Fruit fly (Drosophila melanogaster): ENCODE results near the gene asf1.

asf1 gene

DNA sequence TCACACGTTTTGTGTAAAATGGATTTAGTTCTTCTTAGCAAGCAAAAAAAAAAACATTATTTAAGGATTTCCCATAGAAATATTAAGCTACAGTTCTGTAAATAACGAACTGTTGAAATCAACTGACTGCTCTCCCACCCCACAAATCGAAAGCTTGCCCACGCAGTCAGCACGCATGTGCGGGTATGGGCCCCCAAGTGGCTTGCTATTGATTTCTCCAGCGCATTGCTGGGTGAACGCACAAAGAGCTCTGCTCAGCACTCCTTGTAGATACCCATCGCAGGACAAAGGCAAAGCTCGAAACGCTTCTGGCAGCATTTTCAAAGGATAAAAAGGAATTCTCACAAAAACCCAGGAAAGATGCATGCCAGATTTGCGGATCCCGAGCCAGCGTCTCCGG is 17.3 kb upstream of the asf1 start, which contains the start of gene CG9368:
Gene CG9368, plus strand, starts transcription at position 221 of the 400 bp plus-strand sequence.
- TF ChIP-seq EcR (GFP tag; optimal IDR thresholded peaks at IDR 0.05) (no peak), Dll (optimal IDR thresholded peaks at IDR 0.05) (no peak), psq (optimal IDR thresholded peaks at IDR 0.05) (no peak), usp (GFP tag; optimal IDR thresholded peaks at IDR 0.05) (no peak), CG8478 (optimal IDR thresholded peaks at IDR 0.05) (no peak), pan (optimal IDR thresholded peaks at IDR 0.05) (no peak)

DNA sequence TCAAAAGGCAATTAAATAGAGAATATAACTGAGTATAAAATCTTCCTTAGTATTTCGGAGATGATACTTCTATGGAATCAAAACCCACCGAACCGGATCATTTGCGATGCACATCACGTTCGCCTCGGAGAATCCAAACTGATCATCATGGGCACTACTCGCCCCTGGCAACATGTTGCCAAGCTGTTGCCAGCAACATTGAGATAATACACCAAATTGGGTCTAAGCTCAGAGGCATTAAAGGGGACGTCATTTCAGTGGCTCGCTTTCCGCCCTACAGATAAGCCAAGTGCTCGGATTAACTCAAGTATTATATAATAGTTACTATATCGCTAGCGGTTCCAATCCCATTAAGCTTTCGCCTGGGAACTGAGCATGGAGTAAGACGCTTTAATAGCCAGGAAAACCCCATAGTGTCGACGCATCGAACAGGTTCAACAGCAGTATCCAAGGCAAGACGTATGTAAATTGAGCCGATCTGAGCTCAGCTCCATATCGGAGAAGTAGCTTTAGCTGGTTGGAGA is 12.7 kb upstream of the asf1 start, which contains the start of the genes lush and CG9372:
Gene lush, minus strand, starts transcription at position 117 of the 524 bp plus-strand sequence.
Gene CG9372, plus strand, starts transcription at position 235 of the 524 bp plus-strand sequence.
- TF ChIP-seq psq (optimal IDR thresholded peaks at IDR 0.05) = no peak
- no peak for TF ChIP-seq CG8478 (optimal IDR thresholded peaks at IDR 0.05)
- no peak for TF ChIP-seq EcR (GFP tag; optimal IDR thresholded peaks at IDR 0.05)
- TF ChIP-seq usp (GFP tag; optimal IDR thresholded peaks at IDR 0.05) = no peak
- TF ChIP-seq Dll (optimal IDR thresholded peaks at IDR 0.05) = no peak
- TF ChIP-seq pan (optimal IDR thresholded peaks at IDR 0.05) = no peak

DNA sequence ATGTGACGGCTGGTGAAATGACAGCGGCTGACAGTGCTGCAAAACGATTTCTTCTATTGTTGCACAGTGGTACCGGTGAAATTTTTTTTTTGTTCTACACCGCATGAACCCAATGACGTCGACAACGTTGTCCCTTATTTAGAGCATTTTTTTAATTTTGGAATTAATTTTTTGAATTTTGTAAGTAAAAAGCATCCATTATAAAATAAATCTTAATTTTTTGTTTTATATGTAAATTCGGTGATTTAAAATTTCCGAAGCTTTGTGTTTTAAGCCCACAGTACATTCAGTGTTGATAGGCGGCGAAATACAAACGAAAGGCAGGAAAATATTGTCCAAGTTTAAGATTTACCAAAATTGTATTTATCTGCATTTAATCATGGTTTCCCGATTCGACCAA is 6.5 kb upstream of the asf1 start, which contains the start of the genes Lon and PIG-F:
Gene Lon, minus strand, starts transcription at position 28 of the 400 bp plus-strand sequence.
Gene PIG-F, plus strand, starts transcription at position 284 of the 400 bp plus-strand sequence.
- no peak for TF ChIP-seq pan (optimal IDR thresholded peaks at IDR 0.05)
- TF ChIP-seq usp (GFP tag; optimal IDR thresholded peaks at IDR 0.05) = no peak
- no peak for TF ChIP-seq CG8478 (optimal IDR thresholded peaks at IDR 0.05)
- no peak for TF ChIP-seq Dll (optimal IDR thresholded peaks at IDR 0.05)
- no peak for TF ChIP-seq EcR (GFP tag; optimal IDR thresholded peaks at IDR 0.05)
- TF ChIP-seq psq (optimal IDR thresholded peaks at IDR 0.05) = no peak

DNA sequence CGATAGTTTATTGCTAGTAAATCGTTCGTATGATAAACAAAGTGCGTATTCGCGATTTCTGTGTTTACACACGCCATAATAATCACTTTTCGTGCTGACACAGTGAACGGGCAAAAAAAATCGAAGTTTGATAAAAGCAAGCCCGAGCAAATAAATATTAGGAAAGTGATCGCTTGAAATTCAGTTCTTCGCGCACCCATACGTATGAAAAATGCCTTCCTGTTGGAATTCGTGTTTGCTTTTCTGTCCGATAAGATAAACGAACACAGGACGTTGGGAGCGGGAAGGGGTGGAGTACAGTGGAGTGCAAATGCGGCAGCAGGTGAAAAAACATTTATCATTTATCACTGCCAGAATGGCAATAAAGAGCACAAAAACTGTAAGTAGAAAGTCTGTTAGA is 12.0 kb downstream of the asf1 start:
- TF ChIP-seq CG8478 (optimal IDR thresholded peaks at IDR 0.05) (no peak), Dll (optimal IDR thresholded peaks at IDR 0.05) (no peak), psq (optimal IDR thresholded peaks at IDR 0.05) (no peak), EcR (GFP tag; optimal IDR thresholded peaks at IDR 0.05) (no peak), usp (GFP tag; optimal IDR thresholded peaks at IDR 0.05) (no peak), pan (optimal IDR thresholded peaks at IDR 0.05) (no peak)

DNA sequence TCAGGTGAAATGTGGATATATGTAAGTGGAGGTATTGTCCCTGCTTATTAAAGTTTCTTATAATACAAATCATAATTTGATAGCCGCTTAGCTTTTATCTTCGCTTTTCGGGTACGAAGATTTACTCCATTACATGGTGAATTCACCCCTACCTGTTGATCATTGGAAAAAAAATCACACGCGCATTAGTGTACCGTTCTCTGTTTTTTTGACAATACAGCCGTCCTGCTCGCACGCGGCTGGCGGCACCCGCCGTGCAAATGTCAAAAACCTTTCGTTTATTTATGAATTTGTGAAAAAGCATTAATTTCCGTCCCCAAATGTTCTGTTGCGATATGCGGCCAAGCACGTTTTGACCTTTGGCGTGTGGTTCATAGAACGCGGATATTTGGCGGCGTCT is 13.2 kb downstream of the asf1 start:
- TF ChIP-seq CG8478 (optimal IDR thresholded peaks at IDR 0.05) (no peak), usp (GFP tag; optimal IDR thresholded peaks at IDR 0.05) (no peak), Dll (optimal IDR thresholded peaks at IDR 0.05) (no peak), pan (optimal IDR thresholded peaks at IDR 0.05) (no peak), psq (optimal IDR thresholded peaks at IDR 0.05) (no peak), EcR (GFP tag; optimal IDR thresholded peaks at IDR 0.05) (no peak)

DNA sequence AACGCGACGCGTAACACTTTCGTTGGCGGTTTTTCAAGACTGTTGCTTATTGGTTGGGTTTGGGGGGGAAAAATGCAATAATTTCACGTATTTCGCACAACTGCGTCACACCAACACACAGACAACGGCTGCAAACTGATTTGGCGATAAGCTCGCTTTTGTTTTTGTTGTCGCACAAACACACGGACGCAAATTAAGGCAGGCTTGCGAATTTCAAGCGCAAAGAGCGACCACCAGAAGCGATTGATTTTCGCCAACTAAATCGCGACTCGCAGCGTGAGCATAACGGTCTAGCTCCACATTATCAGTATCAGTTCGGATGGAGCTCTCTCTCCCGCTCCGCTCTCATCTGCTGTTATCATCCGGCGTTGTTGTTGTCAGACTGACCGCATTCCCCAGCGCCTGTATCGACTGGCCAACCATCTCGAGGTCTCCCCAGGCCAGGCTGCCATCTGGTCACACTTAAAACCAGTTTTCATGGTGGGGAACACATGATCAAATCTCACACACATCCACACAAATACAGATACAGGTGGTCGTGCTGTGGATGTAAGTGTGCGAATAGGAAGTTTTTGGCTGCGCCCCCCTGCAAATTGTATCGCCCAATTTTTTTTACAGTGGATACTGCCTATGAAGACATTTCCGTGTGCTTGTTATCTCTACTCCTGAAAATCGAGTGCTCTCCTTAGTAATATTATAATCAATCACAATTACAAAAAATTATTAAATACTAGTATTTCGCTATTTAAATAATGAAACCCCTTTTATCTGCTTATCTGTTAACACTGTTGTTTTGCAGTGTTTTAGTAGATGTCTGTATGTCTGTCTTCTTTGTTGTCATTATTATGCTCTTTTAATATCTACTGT is 14.3 kb downstream of the asf1 start:
- TF ChIP-seq usp (GFP tag; optimal IDR thresholded peaks at IDR 0.05) (no peak), psq (optimal IDR thresholded peaks at IDR 0.05) (no peak), EcR (GFP tag; optimal IDR thresholded peaks at IDR 0.05) (no peak), Dll (optimal IDR thresholded peaks at IDR 0.05) (no peak)

DNA sequence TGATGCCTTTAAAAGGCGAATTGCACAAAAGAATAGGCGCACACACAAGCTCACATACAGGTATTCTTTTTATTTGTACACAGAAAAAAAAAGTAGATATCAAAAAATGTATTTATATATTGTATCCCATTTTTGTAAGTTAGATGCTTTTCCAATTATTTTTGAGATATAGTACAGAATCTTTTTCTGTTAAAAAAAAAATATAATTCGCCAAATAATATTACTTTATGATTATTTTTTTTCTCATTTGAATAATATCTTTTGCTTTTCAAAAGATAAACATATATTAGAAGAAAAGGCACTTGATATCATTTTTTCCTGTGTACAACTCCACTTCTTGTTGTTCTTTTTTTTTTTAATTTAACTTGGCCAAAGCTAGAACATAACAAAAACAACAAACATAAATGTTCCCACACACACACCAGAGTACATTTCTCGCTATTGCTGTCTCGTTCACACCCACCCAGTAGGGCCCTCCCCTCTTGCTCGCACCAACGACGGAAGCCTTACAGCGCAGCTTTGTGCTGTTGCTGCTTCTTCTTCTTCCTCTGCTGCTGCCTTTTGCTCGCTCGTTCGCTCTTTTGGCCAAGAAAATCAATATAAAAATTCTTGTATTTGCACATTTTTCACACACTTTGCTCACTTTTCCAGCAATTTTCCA is 16.2 kb downstream of the asf1 start:
- TF ChIP-seq CG8478 (optimal IDR thresholded peaks at IDR 0.05) (no peak), psq (optimal IDR thresholded peaks at IDR 0.05) (no peak), Dll (optimal IDR thresholded peaks at IDR 0.05) (no peak), EcR (GFP tag; optimal IDR thresholded peaks at IDR 0.05) (no peak), pan (optimal IDR thresholded peaks at IDR 0.05) (no peak), usp (GFP tag; optimal IDR thresholded peaks at IDR 0.05) (no peak)

DNA sequence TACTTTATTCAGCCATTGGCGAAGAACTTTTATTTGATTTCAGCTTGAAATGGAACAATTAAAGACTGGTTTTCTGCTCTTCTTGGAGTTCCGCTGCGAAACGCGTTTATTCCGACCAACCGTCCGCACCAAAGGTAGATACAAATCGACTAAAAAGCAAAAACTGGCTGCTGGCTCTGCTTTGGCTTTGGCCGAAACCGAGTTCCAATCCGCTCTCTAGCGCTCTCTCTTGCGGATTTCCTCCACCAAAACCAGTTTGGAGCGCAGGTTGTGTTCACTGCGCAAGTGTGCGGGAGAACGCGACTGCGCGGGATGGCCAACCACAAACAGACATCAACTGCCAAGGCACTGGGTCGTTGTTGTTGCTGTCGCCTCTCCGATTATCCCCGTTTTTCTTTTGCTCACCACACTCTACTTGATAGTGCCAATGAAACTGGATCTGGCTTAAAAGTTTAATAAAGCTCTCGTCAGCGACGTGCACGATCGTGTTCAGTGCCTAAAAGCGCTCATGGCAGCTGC is 16.8 kb downstream of the asf1 start, which contains the start of gene wnd:
Gene wnd, minus strand, starts transcription at position 306 of the 519 bp plus-strand sequence.
- TF ChIP-seq usp (GFP tag; optimal IDR thresholded peaks at IDR 0.05) (no peak), psq (optimal IDR thresholded peaks at IDR 0.05) (no peak), Dll (optimal IDR thresholded peaks at IDR 0.05) (no peak), EcR (GFP tag; optimal IDR thresholded peaks at IDR 0.05) (no peak), pan (optimal IDR thresholded peaks at IDR 0.05) (no peak), CG8478 (optimal IDR thresholded peaks at IDR 0.05) (no peak)

DNA sequence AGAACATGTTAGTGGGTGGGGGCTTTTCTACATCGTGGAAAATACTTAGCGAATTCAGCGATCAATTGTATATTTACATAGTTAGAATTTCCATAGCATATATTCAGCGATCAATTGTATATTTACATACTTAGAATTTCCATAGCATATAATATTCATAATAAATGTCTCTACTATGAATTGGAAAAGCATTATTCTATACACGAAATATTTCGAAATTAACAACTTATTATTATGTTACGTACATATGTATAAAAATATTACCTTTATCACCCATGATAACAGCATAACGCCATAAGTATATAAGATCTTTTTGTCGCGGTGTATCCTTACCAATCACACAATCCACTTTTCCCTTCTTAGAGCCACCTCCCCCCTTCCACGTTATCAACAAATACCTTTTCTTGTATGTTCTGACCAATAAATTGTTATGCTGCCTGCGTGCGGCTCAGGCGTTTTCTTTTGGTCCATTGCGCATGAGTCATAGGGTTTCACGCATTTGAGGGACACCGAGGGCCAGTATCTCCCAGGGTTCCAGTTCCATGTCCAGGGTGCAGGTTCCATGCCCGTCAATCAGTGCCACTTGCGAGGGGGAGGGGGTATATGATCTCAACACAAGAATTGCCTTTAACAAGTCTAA is 18.2 kb downstream of the asf1 start:
- TF ChIP-seq CG8478 (optimal IDR thresholded peaks at IDR 0.05) (no peak), psq (optimal IDR thresholded peaks at IDR 0.05) (no peak), Dll (optimal IDR thresholded peaks at IDR 0.05) (no peak), pan (optimal IDR thresholded peaks at IDR 0.05) (no peak), usp (GFP tag; optimal IDR thresholded peaks at IDR 0.05) (no peak), EcR (GFP tag; optimal IDR thresholded peaks at IDR 0.05) (no peak)

DNA sequence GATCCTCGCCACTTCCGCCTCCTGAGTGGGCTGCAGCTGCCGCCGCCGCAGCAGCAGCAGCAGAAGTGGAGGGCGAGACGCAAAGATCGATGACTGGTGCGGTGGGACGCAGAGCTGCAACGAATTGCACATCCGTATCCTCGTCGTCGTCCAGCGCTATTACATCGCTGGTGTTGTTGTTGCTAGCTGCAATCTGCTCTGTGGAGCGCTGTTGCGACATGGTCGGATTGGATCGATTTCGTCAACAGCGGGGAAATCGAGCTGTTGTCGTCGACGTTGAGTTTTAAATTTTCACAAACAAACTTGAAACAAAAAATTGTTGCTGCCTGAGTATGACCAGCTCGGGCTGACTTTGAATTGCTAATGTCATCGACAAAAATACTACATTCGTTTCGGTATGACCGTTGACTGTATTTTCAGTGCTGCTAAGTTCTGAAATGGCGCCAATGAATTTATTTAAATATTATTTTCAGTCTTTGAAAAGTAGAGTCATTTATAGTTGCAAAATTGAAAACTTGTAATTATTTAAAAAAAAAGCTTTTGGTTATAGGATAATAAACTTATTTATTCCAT is 23.8 kb downstream of the asf1 start, which contains the start of gene Rnf146:
Gene Rnf146, minus strand, starts transcription at position 369 of the 573 bp plus-strand sequence.
- no peak for TF ChIP-seq usp (GFP tag; optimal IDR thresholded peaks at IDR 0.05)
- TF ChIP-seq CG8478 (optimal IDR thresholded peaks at IDR 0.05) = no peak
- TF ChIP-seq Dll (optimal IDR thresholded peaks at IDR 0.05) = no peak
- TF ChIP-seq EcR (GFP tag; optimal IDR thresholded peaks at IDR 0.05) = no peak
- TF ChIP-seq psq (optimal IDR thresholded peaks at IDR 0.05) = no peak
- no peak for TF ChIP-seq pan (optimal IDR thresholded peaks at IDR 0.05)
